Fruit fly (Drosophila melanogaster): Measurements from ENCODE around the gene MED30.

Gene MED30

dm6 chr3L:627819-628601, 25.9 kb downstream of the MED30 start (continued):
- TF ChIP-seq p53 (GFP tag; optimal IDR thresholded peaks at IDR 0.05): no peak
- peak; percentile 18 for TF ChIP-seq CG2116 (GFP tag; optimal IDR thresholded peaks at IDR 0.05)
- TF ChIP-seq CG6272 (GFP tag; IDR thresholded peaks at IDR 0.05): peak; percentile 68
- peak; percentile 72 for TF ChIP-seq Dbx (GFP tag; IDR thresholded peaks at IDR 0.05)
- TF ChIP-seq pita (GFP tag; optimal IDR thresholded peaks at IDR 0.05): no peak
- peak; percentile 9; the same call in 1 of the 3 replicates for TF ChIP-seq jigr1 (GFP tag; IDR thresholded peaks at IDR 0.05)
- TF ChIP-seq CG43689 (GFP tag; IDR thresholded peaks at IDR 0.05): no peak
- peak; percentile 100 for TF ChIP-seq CG10543 (GFP tag; optimal IDR thresholded peaks at IDR 0.05)
- no peak for TF ChIP-seq Mad (GFP tag; optimal IDR thresholded peaks at IDR 0.05)
- TF ChIP-seq so (GFP tag; IDR thresholded peaks at IDR 0.05): peak; percentile 70; the same call in 1 of the 3 replicates
- TF ChIP-seq CG7271 (tag; optimal IDR thresholded peaks at IDR 0.05): no peak
- TF ChIP-seq Elba2 (GFP tag; optimal IDR thresholded peaks at IDR 0.05): no peak
- TF ChIP-seq CG6683 (GFP tag; optimal IDR thresholded peaks at IDR 0.05): peak; percentile 38
- no peak for TF ChIP-seq vfl (GFP tag; optimal IDR thresholded peaks at IDR 0.05)
- TF ChIP-seq Blimp-1 (GFP tag; optimal IDR thresholded peaks at IDR 0.05): no peak
- TF ChIP-seq stc (GFP tag; IDR thresholded peaks at IDR 0.05): no peak
- peak; percentile 22 for TF ChIP-seq oc (tag; optimal IDR thresholded peaks at IDR 0.05)
- TF ChIP-seq ERR (GFP tag; optimal IDR thresholded peaks at IDR 0.05): peak; percentile 36
- TF ChIP-seq phol (tag; optimal IDR thresholded peaks at IDR 0.05): peak; percentile 73
- TF ChIP-seq CG6254 (GFP tag; optimal IDR thresholded peaks at IDR 0.05): no peak
- peak; percentile 21 for TF ChIP-seq CG9609 (GFP tag; optimal IDR thresholded peaks at IDR 0.05)
- TF ChIP-seq bbx (GFP tag; IDR thresholded peaks at IDR 0.05; ENCODE audit: partially characterized antibody): peak; percentile 52
- peak; percentile 51 for TF ChIP-seq CG1603 (tag; optimal IDR thresholded peaks at IDR 0.05)
- peak; percentile 80 for TF ChIP-seq pros (GFP tag; optimal IDR thresholded peaks at IDR 0.05)
- peak in 1 of 2 experiments; percentile 9 for TF ChIP-seq Hr51 (GFP tag; optimal IDR thresholded peaks at IDR 0.05)
- peak; percentile 58 for TF ChIP-seq sisA (GFP tag; IDR thresholded peaks at IDR 0.05)
- peak; percentile 32 for TF ChIP-seq CG13424 (tag; optimal IDR thresholded peaks at IDR 0.05)
- TF ChIP-seq CG18619 (GFP tag; optimal IDR thresholded peaks at IDR 0.05): peak; percentile 15
- peak; percentile 86 for TF ChIP-seq row (GFP tag; IDR thresholded peaks at IDR 0.05)
- TF ChIP-seq CG31441 (GFP tag; IDR thresholded peaks at IDR 0.05): no peak
- TF ChIP-seq odd (GFP tag; optimal IDR thresholded peaks at IDR 0.05): no peak
- TF ChIP-seq az2 (GFP tag; optimal IDR thresholded peaks at IDR 0.05): peak; percentile 8
- peak; percentile 68 for TF ChIP-seq vvl (GFP tag; IDR thresholded peaks at IDR 0.05)
- no peak for TF ChIP-seq CG30020 (tag; optimal IDR thresholded peaks at IDR 0.05)
- peak; percentile 54 for TF ChIP-seq nerfin-1 (tag; optimal IDR thresholded peaks at IDR 0.05)
- TF ChIP-seq CG18764 (GFP tag; optimal IDR thresholded peaks at IDR 0.05): peak; percentile 7
- peak; percentile 72 for TF ChIP-seq CG18599 (GFP tag; optimal IDR thresholded peaks at IDR 0.05)
- TF ChIP-seq Dip3 (GFP tag; optimal IDR thresholded peaks at IDR 0.05): peak; percentile 50
- TF ChIP-seq CG12744 (GFP tag; optimal IDR thresholded peaks at IDR 0.05): no peak
- peak; percentile 52 for TF ChIP-seq CG1792 (GFP tag; optimal IDR thresholded peaks at IDR 0.05)
- TF ChIP-seq trem (tag; optimal IDR thresholded peaks at IDR 0.05): peak; percentile 4
- peak; percentile 39; the same call in 1 of the 2 replicates for TF ChIP-seq ttk (GFP tag; IDR thresholded peaks at IDR 0.05)
- TF ChIP-seq chinmo (GFP tag; IDR thresholded peaks at IDR 0.05; ENCODE audit: partially characterized antibody): peak; percentile 99
- peak; percentile 57; the same call in 1 of the 3 replicates for TF ChIP-seq zfh1 (GFP tag; IDR thresholded peaks at IDR 0.05)
- peak; percentile 58 for TF ChIP-seq CG9215 (GFP tag; IDR thresholded peaks at IDR 0.05)
- TF ChIP-seq CG16813 (GFP tag; IDR thresholded peaks at IDR 0.05; ENCODE audit: partially characterized antibody): no peak
- peak; percentile 76 for TF ChIP-seq CG13624 (GFP tag; optimal IDR thresholded peaks at IDR 0.05)
- TF ChIP-seq Oli (tag; optimal IDR thresholded peaks at IDR 0.05): peak; percentile 29
- peak; percentile 40; the same call in 1 of the 2 replicates for TF ChIP-seq Ada2b (GFP tag; IDR thresholded peaks at IDR 0.05)

All from whole organism, embryonic.